Fruit fly (Drosophila melanogaster) whole organism, adult: Measurements from ENCODE around the gene CG13676.

Source experiments
- CG11617 ChIP-seq: fragments of 200-800 bp; sonication (Bioruptor generic); optimal IDR thresholded peaks from 2 replicates; lab custom pipeline; 2017; ENCODE audit warnings: mild to moderate bottlenecking, missing biosample characterization, missing genetic modification reagents, missing genetic modification characterization
- CG12768 ChIP-seq: fragments of 200-800 bp; sonication (Bioruptor generic); optimal IDR thresholded peaks from 2 replicates; lab custom pipeline; 2017; ENCODE audit warnings: missing biosample characterization, missing genetic modification characterization, mild to moderate bottlenecking, moderate library complexity, missing genetic modification reagents
- CG14711 ChIP-seq: fragments of 200-800 bp; sonication (Bioruptor generic); optimal IDR thresholded peaks from 2 replicates; lab custom pipeline; 2018; ENCODE audit warnings: missing biosample characterization, mild to moderate bottlenecking, missing genetic modification characterization, moderate library complexity
- CG1620 ChIP-seq: fragments of 200-800 bp; sonication (Bioruptor generic); optimal IDR thresholded peaks from 2 replicates; lab custom pipeline; 2016; ENCODE audit warnings: missing biosample characterization, missing genetic modification characterization
- CG33017 ChIP-seq: fragments of 200-800 bp; sonication (Bioruptor generic); optimal IDR thresholded peaks from 2 replicates; lab custom pipeline; 2018; ENCODE audit warnings: missing biosample characterization, mild to moderate bottlenecking, missing genetic modification characterization, moderate library complexity
- CG5204 ChIP-seq: fragments of 200-800 bp; sonication (Bioruptor generic); optimal IDR thresholded peaks from 2 replicates; lab custom pipeline; 2016; ENCODE audit warnings: missing biosample characterization, missing genetic modification characterization
- CG7045 ChIP-seq: fragments of 200-800 bp; sonication (Bioruptor generic); optimal IDR thresholded peaks from 2 replicates; lab custom pipeline; 2017; ENCODE audit warnings: missing biosample characterization, mild to moderate bottlenecking, missing genetic modification characterization
- CG7101 ChIP-seq: fragments of 200-800 bp; sonication (Bioruptor generic); optimal IDR thresholded peaks from 2 replicates; lab custom pipeline; 2018; ENCODE audit warnings: missing biosample characterization, mild to moderate bottlenecking, missing genetic modification characterization, moderate library complexity
- Clk ChIP-seq: fragments of 200-800 bp; sonication (Bioruptor generic); optimal IDR thresholded peaks from 2 replicates; lab custom pipeline; 2017; ENCODE audit warnings: missing biosample characterization, missing genetic modification characterization
- Crg-1 ChIP-seq: fragments of 200-800 bp; sonication (Bioruptor generic); optimal IDR thresholded peaks from 2 replicates; lab custom pipeline; 2016; ENCODE audit warnings: missing biosample characterization, missing genetic modification characterization
- Hr96 ChIP-seq: fragments of 200-800 bp; sonication (Bioruptor generic); optimal IDR thresholded peaks from 2 replicates; lab custom pipeline; 2016; ENCODE audit warnings: missing biosample characterization, missing genetic modification characterization
- Mnt ChIP-seq: fragments of 200-800 bp; sonication (Bioruptor generic); optimal IDR thresholded peaks from 2 replicates; lab custom pipeline; 2016; ENCODE audit warnings: missing biosample characterization, mild to moderate bottlenecking, missing genetic modification characterization
- bab1 ChIP-seq: fragments of 200-800 bp; sonication (Bioruptor generic); optimal IDR thresholded peaks from 3 replicates; lab custom pipeline; 2019; ENCODE audit warnings: missing biosample characterization, mild to moderate bottlenecking, missing genetic modification characterization, moderate library complexity
- cic ChIP-seq: fragments of 200-800 bp; sonication (Bioruptor generic); optimal IDR thresholded peaks from 2 replicates; lab custom pipeline; 2017; ENCODE audit warnings: missing biosample characterization, mild to moderate bottlenecking, missing genetic modification characterization, moderate library complexity
- cnc ChIP-seq, 2 experiments: fragments of >200 bp; optimal IDR thresholded peaks; 2 replicates each; lab custom pipeline; 2017
- kay ChIP-seq: fragments of 200-800 bp; sonication (Bioruptor generic); peaks from one replicate; lab custom pipeline; 2016; ENCODE audit warnings: missing biosample characterization, missing genetic modification characterization, borderline replicate concordance
- ovo ChIP-seq: fragments of 200-800 bp; sonication (Bioruptor generic); optimal IDR thresholded peaks from 2 replicates; lab custom pipeline; 2016; ENCODE audit warnings: missing biosample characterization, missing genetic modification characterization
- pad ChIP-seq: fragments of 200-800 bp; sonication (Bioruptor generic); optimal IDR thresholded peaks from 3 replicates; lab custom pipeline; 2017; ENCODE audit warnings: missing biosample characterization, missing genetic modification characterization, mild to moderate bottlenecking, moderate library complexity, missing genetic modification reagents
- tj ChIP-seq: fragments of 200-800 bp; sonication (Bioruptor generic); optimal IDR thresholded peaks from 3 replicates; lab custom pipeline; 2017; ENCODE audit warnings: missing biosample characterization, mild to moderate bottlenecking, missing genetic modification characterization, moderate library complexity
- toe ChIP-seq: fragments of 200-800 bp; sonication (Bioruptor generic); optimal IDR thresholded peaks from 2 replicates; lab custom pipeline; 2016; ENCODE audit warnings: missing biosample characterization, missing genetic modification characterization

CG13676 gene

dm6 chr3L:8189234-8189633 is 37.6 kb upstream of the CG13676 start:
- no peak for TF ChIP-seq ovo (GFP tag; lab: Kevin White, UChicago)
- no peak for TF ChIP-seq cnc (optimal IDR thresholded peaks at IDR 0.05; lab: Kevin White, UChicago)
- no peak for TF ChIP-seq tj
- no peak for TF ChIP-seq pad (GFP tag; lab: Kevin White, UChicago)
- TF ChIP-seq CG14711 (tag; lab: Kevin White, UChicago): no peak
- no peak for TF ChIP-seq CG7045 (GFP tag; lab: Kevin White, UChicago)
- TF ChIP-seq cic (GFP tag; lab: Kevin White, UChicago): no peak
- no peak for TF ChIP-seq CG33017 (tag; lab: Kevin White, UChicago)
- no peak for TF ChIP-seq CG7101 (tag; lab: Kevin White, UChicago)
- no peak for TF ChIP-seq CG1620 (GFP tag; lab: Kevin White, UChicago)

- TF ChIP-seq ovo (GFP tag; lab: Kevin White, UChicago) (no peak), cnc (optimal IDR thresholded peaks at IDR 0.05; lab: Kevin White, UChicago) (no peak), tj (no peak), toe (no peak), pad (GFP tag; lab: Kevin White, UChicago) (no peak), CG5204 (no peak), CG7045 (GFP tag; lab: Kevin White, UChicago) (no peak), CG12768 (GFP tag; lab: Kevin White, UChicago) (no peak), Clk (no peak), CG14711 (tag; lab: Kevin White, UChicago) (no peak), CG7101 (tag; lab: Kevin White, UChicago) (no peak), Crg-1 (GFP tag; lab: Kevin White, UChicago) (no peak), Mnt (no peak)
Observed at dm6 chr3L:8187397-8187811, 35.8 kb upstream of the CG13676 start.

dm6 chr3L:8186627-8187396 is 35.2 kb upstream of the CG13676 start, which contains the start of the genes ERR and Atg18a:
TSS of gene ERR (minus strand) at chr3L:8186671.
TSS of gene Atg18a (plus strand) at chr3L:8186857.
- TF ChIP-seq CG33017 (tag; lab: Kevin White, UChicago) (peak; percentile 83), CG7045 (GFP tag; lab: Kevin White, UChicago) (peak; percentile 89), CG5204 (no peak), Crg-1 (GFP tag; lab: Kevin White, UChicago) (peak; percentile 87), Hr96 (GFP tag; lab: Kevin White, UChicago) (peak; percentile 92), CG7101 (tag; lab: Kevin White, UChicago) (peak; percentile 90), tj (peak; percentile 68), pad (GFP tag; lab: Kevin White, UChicago) (peak; percentile 84), cic (GFP tag; lab: Kevin White, UChicago) (peak; percentile 76), CG11617 (peak; percentile 89), CG12768 (GFP tag; lab: Kevin White, UChicago) (peak; percentile 88), CG14711 (tag; lab: Kevin White, UChicago) (peak; percentile 82), Clk (peak; percentile 93), cnc (optimal IDR thresholded peaks at IDR 0.05; lab: Kevin White, UChicago) (no peak), bab1 (GFP tag; lab: Kevin White, UChicago) (peak; percentile 89), Mnt (peak; percentile 88), CG1620 (GFP tag; lab: Kevin White, UChicago) (peak; percentile 96), kay (GFP tag; lab: Kevin White, UChicago) (peak; percentile 65), ovo (GFP tag; lab: Kevin White, UChicago) (peak; percentile 86), toe (peak; percentile 96)

- TF ChIP-seq CG1620 (GFP tag; lab: Kevin White, UChicago): peak; percentile 28
- TF ChIP-seq CG7101 (tag; lab: Kevin White, UChicago): peak; percentile 40
- peak; percentile 81 for TF ChIP-seq CG11617
- TF ChIP-seq cnc (optimal IDR thresholded peaks at IDR 0.05; lab: Kevin White, UChicago): no peak
- TF ChIP-seq CG7045 (GFP tag; lab: Kevin White, UChicago): peak; percentile 27
- TF ChIP-seq tj: peak; percentile 55
- peak; percentile 20 for TF ChIP-seq CG14711 (tag; lab: Kevin White, UChicago)
- no peak for TF ChIP-seq CG5204
- TF ChIP-seq Mnt: peak; percentile 37
- no peak for TF ChIP-seq kay (GFP tag; lab: Kevin White, UChicago)
- TF ChIP-seq Clk: peak; percentile 15
- TF ChIP-seq ovo (GFP tag; lab: Kevin White, UChicago): no peak
- peak; percentile 60 for TF ChIP-seq CG33017 (tag; lab: Kevin White, UChicago)
- peak; percentile 24 for TF ChIP-seq Crg-1 (GFP tag; lab: Kevin White, UChicago)
- peak; percentile 20 for TF ChIP-seq pad (GFP tag; lab: Kevin White, UChicago)
- TF ChIP-seq CG12768 (GFP tag; lab: Kevin White, UChicago): peak; percentile 70
- peak; percentile 94 for TF ChIP-seq cic (GFP tag; lab: Kevin White, UChicago)
- no peak for TF ChIP-seq toe
- TF ChIP-seq bab1 (GFP tag; lab: Kevin White, UChicago): peak; percentile 5
- TF ChIP-seq Hr96 (GFP tag; lab: Kevin White, UChicago): peak; percentile 73
Observed at dm6 chr3L:8185263-8186227, 33.9 kb upstream of the CG13676 start.
